Worm (Caenorhabditis elegans): ENCODE data around the gene F35H12.5.

- no peak for TF ChIP-seq ceh-82 (tag; optimal IDR thresholded peaks at IDR 0.05)
- no peak for TF ChIP-seq ama-1 (optimal IDR thresholded peaks at IDR 0.05)
- TF ChIP-seq lin-11 (tag; optimal IDR thresholded peaks at IDR 0.05), result peak; percentile 33
- no peak for TF ChIP-seq aly-2 (tag; optimal IDR thresholded peaks at IDR 0.05)
- peak; percentile 6 to 67 for TF ChIP-seq lsy-2 (tag; optimal IDR thresholded peaks at IDR 0.05)
- peak; percentile 94 for TF ChIP-seq nhr-129 (tag; optimal IDR thresholded peaks at IDR 0.05)
- TF ChIP-seq ztf-4 (tag; optimal IDR thresholded peaks at IDR 0.05), result no peak
- TF ChIP-seq nhr-77 (tag; optimal IDR thresholded peaks at IDR 0.05), result no peak
- no peak for TF ChIP-seq nhr-11 (tag; optimal IDR thresholded peaks at IDR 0.05)
- TF ChIP-seq fos-1 (tag; optimal IDR thresholded peaks at IDR 0.05), result peak; percentile 85
- TF ChIP-seq snpc-4 (tag; optimal IDR thresholded peaks at IDR 0.05), result peak; percentile 4
- TF ChIP-seq R02D3.7 (tag; optimal IDR thresholded peaks at IDR 0.05), result no peak
- no peak for TF ChIP-seq nhr-237 (tag; optimal IDR thresholded peaks at IDR 0.05)
These were observed 41.3 kb upstream of the F35H12.5 start, which contains the start of gene ZC13.1 for ce11 chrX:876935-877334.

Measured in whole organism, L2 larva.